Worm (Caenorhabditis elegans) whole organism, L4 larva: ENCODE results near the gene spp-8.

ENCODE experiments used
- F10B5.3 ChIP-seq: sonication (generic microtip); optimal IDR thresholded peaks from 2 replicates; lab custom pipeline; 2016; ENCODE audit warnings: mild to moderate bottlenecking, missing genetic modification characterization, missing compliant biosample characterization
- F26F4.8 ChIP-seq: fragments of 200-800 bp; sonication (Bioruptor generic); conservative IDR thresholded peaks from 2 replicates; pipeline ENCODE4 v1.3.6; 2022; ENCODE audit warnings: missing genetic modification characterization, missing compliant biosample characterization
- T20F7.1 ChIP-seq: fragments of 200-800 bp; sonication (Bioruptor generic); optimal IDR thresholded peaks from 2 replicates; lab custom pipeline; 2018; ENCODE audit warnings: mild to moderate bottlenecking, missing genetic modification characterization, missing compliant biosample characterization
- Y105C5A.15 ChIP-seq: fragments of 200-800 bp; sonication (Bioruptor generic); IDR thresholded peaks from 2 replicates; pipeline ENCODE4 v1.3.6; 2022; ENCODE audit warnings: missing genetic modification characterization, missing compliant biosample characterization
- Y48G9A.11 ChIP-seq: fragments of 200-800 bp; sonication (Bioruptor generic); IDR thresholded peaks from 2 replicates; pipeline ENCODE4 v1.3.6; 2022; ENCODE audit warnings: missing genetic modification reagents, missing genetic modification characterization, missing compliant biosample characterization
- aha-1 ChIP-seq: fragments of 150-350 bp; peaks from one replicate; lab custom pipeline; 2014; ENCODE audit warnings: missing biosample characterization, missing genetic modification characterization
- arid-1 ChIP-seq: fragments of 200-800 bp; sonication (Bioruptor generic); conservative IDR thresholded peaks from 2 replicates; pipeline ENCODE4 v1.3.6; 2022; ENCODE audit warnings: missing genetic modification reagents, missing genetic modification characterization, missing compliant biosample characterization
- ceh-20 ChIP-seq: fragments of 200-800 bp; sonication (Bioruptor generic); IDR thresholded peaks from 2 replicates; pipeline ENCODE4 v1.3.6; 2022; ENCODE audit warnings: missing genetic modification reagents, missing genetic modification characterization, missing compliant biosample characterization
- cey-2 ChIP-seq: sonication (generic microtip); optimal IDR thresholded peaks from 3 replicates; lab custom pipeline; 2017; ENCODE audit warnings: missing genetic modification characterization, mild to moderate bottlenecking, missing compliant biosample characterization, antibody characterized with exemption, borderline replicate concordance; ENCODE audit not compliant: insufficient read depth
- ctbp-1 ChIP-seq: fragments of 200-800 bp; sonication (Bioruptor generic); IDR thresholded peaks from 2 replicates; pipeline ENCODE4 v1.3.6; 2022; ENCODE audit warnings: missing genetic modification reagents, missing genetic modification characterization, missing compliant biosample characterization
- daf-8 ChIP-seq: fragments of 200-800 bp; sonication (Bioruptor generic); IDR thresholded peaks from 2 replicates; pipeline ENCODE4 v1.3.6; 2022; ENCODE audit warnings: missing genetic modification characterization, missing compliant biosample characterization
- dmd-6 ChIP-seq: fragments of 200-800 bp; sonication (Bioruptor generic); IDR thresholded peaks from 2 replicates; pipeline ENCODE4 v1.3.6; 2022; ENCODE audit warnings: missing genetic modification reagents, missing genetic modification characterization, missing compliant biosample characterization
- dmd-8 ChIP-seq: fragments of 200-800 bp; sonication (Bioruptor generic); IDR thresholded peaks from 2 replicates; pipeline ENCODE4 v1.3.6; 2022; ENCODE audit warnings: missing genetic modification characterization, missing compliant biosample characterization
- duxl-1 ChIP-seq: sonication (generic microtip); optimal IDR thresholded peaks from 2 replicates; lab custom pipeline; 2016; ENCODE audit warnings: mild to moderate bottlenecking, missing genetic modification characterization, moderate library complexity, missing compliant biosample characterization; ENCODE audit not compliant: poor library complexity
- dve-1 ChIP-seq: sonication (generic microtip); optimal IDR thresholded peaks from 2 replicates; lab custom pipeline; 2017; ENCODE audit warnings: antibody characterized with exemption, mild to moderate bottlenecking, missing genetic modification characterization, missing compliant biosample characterization; ENCODE audit not compliant: insufficient read depth
- egl-27 ChIP-seq: sonication (generic microtip); optimal IDR thresholded peaks from 3 replicates; lab custom pipeline; 2017; ENCODE audit warnings: missing biosample characterization, missing genetic modification reagents, missing genetic modification characterization
- gei-8 ChIP-seq: fragments of 200-800 bp; sonication (Bioruptor generic); optimal IDR thresholded peaks from 2 replicates; lab custom pipeline; 2018; ENCODE audit warnings: mild to moderate bottlenecking, missing genetic modification characterization, missing compliant biosample characterization
- hif-1 ChIP-seq, 2 experiments: sonication (generic microtip); optimal IDR thresholded peaks; 2 replicates each; lab custom pipeline; 2016 to 2017; ENCODE audit warnings: missing compliant biosample characterization in 2 of 2, missing genetic modification characterization in 2 of 2, missing genetic modification reagents in 2 of 2, missing genotype in 2 of 2, mild to moderate bottlenecking in 1 of 2
- hlh-11 ChIP-seq: fragments of 200-800 bp; sonication (Bioruptor generic); optimal IDR thresholded peaks from 2 replicates; lab custom pipeline; 2018; ENCODE audit warnings: mild to moderate bottlenecking, missing genetic modification characterization, missing compliant biosample characterization
- hmg-1.1 ChIP-seq: fragments of 200-800 bp; sonication (Bioruptor generic); IDR thresholded peaks from 2 replicates; pipeline ENCODE4 v1.3.6; 2022; ENCODE audit warnings: missing genetic modification reagents, missing genetic modification characterization, missing compliant biosample characterization
- lim-7 ChIP-seq: fragments of 200-800 bp; sonication (Bioruptor generic); IDR thresholded peaks from 2 replicates; pipeline ENCODE4 v1.3.6; 2022; ENCODE audit warnings: missing genetic modification characterization, missing compliant biosample characterization
- lin-1 ChIP-seq: fragments of 200-800 bp; sonication (Bioruptor generic); IDR thresholded peaks from 2 replicates; pipeline ENCODE4 v1.3.6; 2022; ENCODE audit warnings: missing genetic modification reagents, missing genetic modification characterization, missing compliant biosample characterization
- lin-13 ChIP-seq: fragments of 150-350 bp; optimal IDR thresholded peaks from 2 replicates; lab custom pipeline; 2014; ENCODE audit warnings: missing biosample characterization, missing genetic modification reagents, missing genetic modification characterization
- lir-3 ChIP-seq: sonication (generic microtip); optimal IDR thresholded peaks from 2 replicates; lab custom pipeline; 2016; ENCODE audit warnings: mild to moderate bottlenecking, missing genetic modification characterization, missing compliant biosample characterization
- lsy-2 ChIP-seq, 2 experiments: fragments of 150-350 bp in 1 of 2; sonication (generic microtip) in 1 of 2; optimal IDR thresholded peaks; 2 replicates each; lab custom pipeline; 2014 to 2017; ENCODE audit warnings: missing biosample characterization in 2 of 2, missing genetic modification characterization in 2 of 2
- mdl-1 ChIP-seq, 2 experiments: fragments of 150-350 bp in 1 of 2; sonication (generic microtip) in 1 of 2; optimal IDR thresholded peaks; 2 replicates each; lab custom pipeline; 2014 to 2017; ENCODE audit warnings: missing biosample characterization in 2 of 2, missing genetic modification characterization in 2 of 2
- mep-1 ChIP-seq: fragments of 150-350 bp; sonication (generic microtip); optimal IDR thresholded peaks from 3 replicates; lab custom pipeline; 2014; ENCODE audit warnings: missing biosample characterization, missing genetic modification characterization
- mes-2 ChIP-seq: sonication (generic microtip); optimal IDR thresholded peaks from 2 replicates; lab custom pipeline; 2016; ENCODE audit warnings: missing genotype, mild to moderate bottlenecking, missing genetic modification characterization, missing compliant biosample characterization; ENCODE audit not compliant: poor library complexity, severe bottlenecking
- mxl-3 ChIP-seq: fragments of 200-800 bp; sonication (Bioruptor generic); optimal IDR thresholded peaks from 2 replicates; lab custom pipeline; 2018; ENCODE audit warnings: mild to moderate bottlenecking, missing genetic modification characterization, missing compliant biosample characterization
- nhr-102 ChIP-seq: sonication (generic microtip); optimal IDR thresholded peaks from 2 replicates; lab custom pipeline; 2016; ENCODE audit warnings: mild to moderate bottlenecking, missing genetic modification characterization, moderate library complexity, missing compliant biosample characterization
- nhr-111 ChIP-seq: fragments of 200-800 bp; sonication (Bioruptor generic); optimal IDR thresholded peaks from 2 replicates; lab custom pipeline; 2018; ENCODE audit warnings: mild to moderate bottlenecking, missing genetic modification characterization, missing compliant biosample characterization
- nhr-25 ChIP-seq: sonication (generic microtip); optimal IDR thresholded peaks from 2 replicates; lab custom pipeline; 2017; ENCODE audit warnings: missing genetic modification characterization, mild to moderate bottlenecking, missing compliant biosample characterization, antibody characterized with exemption, moderate library complexity, borderline replicate concordance; ENCODE audit not compliant: insufficient read depth
- nhr-41 ChIP-seq: fragments of 200-800 bp; sonication (Bioruptor generic); IDR thresholded peaks from 2 replicates; pipeline ENCODE4 v1.3.6; 2022; ENCODE audit warnings: missing genetic modification reagents, missing genetic modification characterization, missing compliant biosample characterization
- nhr-42 ChIP-seq: fragments of 200-800 bp; sonication (Bioruptor generic); IDR thresholded peaks from 2 replicates; pipeline ENCODE4 v1.3.6; 2022; ENCODE audit warnings: missing genetic modification characterization, missing compliant biosample characterization
- nhr-48 ChIP-seq: sonication (generic microtip); optimal IDR thresholded peaks from 2 replicates; lab custom pipeline; 2016; ENCODE audit warnings: mild to moderate bottlenecking, missing genetic modification characterization, missing compliant biosample characterization
- nhr-6 ChIP-seq: fragments of 150-350 bp; optimal IDR thresholded peaks from 2 replicates; lab custom pipeline; 2014; ENCODE audit warnings: missing biosample characterization, missing genetic modification characterization
- nhr-77 ChIP-seq: fragments of 150-350 bp; optimal IDR thresholded peaks from 2 replicates; lab custom pipeline; 2014; ENCODE audit warnings: missing biosample characterization, missing genetic modification characterization
- pqm-1 ChIP-seq: sonication (generic microtip); optimal IDR thresholded peaks from 2 replicates; lab custom pipeline; 2017; ENCODE audit warnings: missing biosample characterization, missing genetic modification characterization
- saeg-2 ChIP-seq: fragments of 200-800 bp; sonication (Bioruptor generic); IDR thresholded peaks from 2 replicates; pipeline ENCODE4 v1.3.6; 2022; ENCODE audit warnings: missing genetic modification reagents, missing genetic modification characterization, missing compliant biosample characterization
- set-16 ChIP-seq: fragments of 200-800 bp; sonication (Bioruptor generic); IDR thresholded peaks from 2 replicates; pipeline ENCODE4 v1.3.6; 2022; ENCODE audit warnings: missing genetic modification reagents, missing genetic modification characterization, missing compliant biosample characterization
- snpc-4 ChIP-seq: fragments of 150-350 bp; optimal IDR thresholded peaks from 2 replicates; lab custom pipeline; 2014; ENCODE audit warnings: missing biosample characterization, missing genetic modification characterization
- tra-1 ChIP-seq: fragments of 200-800 bp; sonication (Bioruptor generic); IDR thresholded peaks from 2 replicates; pipeline ENCODE4 v1.3.6; 2022; ENCODE audit warnings: missing genetic modification reagents, missing genetic modification characterization, missing compliant biosample characterization
- unc-39 ChIP-seq: sonication (generic microtip); optimal IDR thresholded peaks from 2 replicates; lab custom pipeline; 2017; ENCODE audit warnings: missing biosample characterization, missing genetic modification characterization
- unc-62 ChIP-seq, 3 experiments: fragments of 150-350 bp in 1 of 3; sonication (generic microtip); optimal IDR thresholded peaks in 2 of 3; peaks in 1 of 3; 1 replicate in 1 of 3; 2 replicates in 2 of 3; lab custom pipeline; 2014 to 2017; ENCODE audit warnings: missing biosample characterization in 3 of 3, missing genetic modification characterization in 3 of 3, missing genetic modification reagents in 3 of 3, missing genotype in 1 of 3
- zfp-3 ChIP-seq: fragments of 200-800 bp; sonication (Bioruptor generic); conservative IDR thresholded peaks from 2 replicates; pipeline ENCODE4 v1.3.6; 2022; ENCODE audit warnings: missing genetic modification reagents, missing genetic modification characterization, missing compliant biosample characterization
- ztf-7 ChIP-seq: fragments of 150-350 bp; optimal IDR thresholded peaks from 2 replicates; lab custom pipeline; 2014; ENCODE audit warnings: missing biosample characterization, missing genetic modification characterization

spp-8 gene

ce11 chrIV:8527598-8528012 is 46.1 kb downstream of the spp-8 start (continued):
- TF ChIP-seq snpc-4 (no peak), saeg-2 (GFP tag; lab: Robert Waterston, UW) (peak; percentile 96), nhr-41 (GFP tag; lab: Robert Waterston, UW) (0 out of 2 replicates have a peak, but pooled peaks have one; percentile 73), hlh-11 (peak; percentile 100), zfp-3 (GFP tag; lab: Robert Waterston, UW) (peak; percentile 52; the same call in 1 of the 2 replicates), dmd-6 (GFP tag; lab: Robert Waterston, UW) (peak; percentile 99), ceh-20 (GFP tag; lab: Robert Waterston, UW) (peak; percentile 87), egl-27 (tag; lab: Kevin White, UChicago) (no peak), nhr-111 (GFP tag; lab: Kevin White, UChicago) (no peak), nhr-48 (tag; lab: Kevin White, UChicago) (peak; percentile 99), ctbp-1 (GFP tag; lab: Robert Waterston, UW) (0 out of 2 replicates have a peak, but pooled peaks have one; percentile 42), tra-1 (GFP tag; lab: Robert Waterston, UW) (peak; percentile 96), daf-8 (GFP tag; lab: Robert Waterston, UW) (no peak), aha-1 (tag; lab: Kevin White, UChicago) (peak; percentile 99), Y105C5A.15 (GFP tag; lab: Robert Waterston, UW) (no peak), nhr-42 (GFP tag; lab: Robert Waterston, UW) (peak; percentile 61; the same call in 1 of the 2 replicates), nhr-25 (tag; lab: Kevin White, UChicago) (no peak), ztf-7 (tag; lab: Kevin White, UChicago) (peak; percentile 70), nhr-6 (peak; percentile 75), nhr-77 (tag; lab: Kevin White, UChicago) (peak; percentile 94), T20F7.1 (GFP tag; lab: Kevin White, UChicago) (peak; percentile 84), mxl-3 (peak; percentile 92), nhr-102 (peak; percentile 97), dve-1 (peak; percentile 99), gei-8 (GFP tag; lab: Kevin White, UChicago) (peak; percentile 99), hmg-1.1 (peak; percentile 55), lin-13 (peak; percentile 83), mes-2 (tag; lab: Kevin White, UChicago) (peak; percentile 48), lin-1 (peak; percentile 91; the same call in 1 of the 2 replicates), F26F4.8 (GFP tag; lab: Robert Waterston, UW) (no peak)

ce11 chrIV:8528345-8528744 is 46.9 kb downstream of the spp-8 start:
- TF ChIP-seq unc-39: no peak
- no peak for TF ChIP-seq unc-62 (GFP tag; optimal IDR thresholded peaks at IDR 0.05 in 1 of 2; lab: Kevin White, UChicago)
- TF ChIP-seq unc-62 (tag; optimal IDR thresholded peaks at IDR 0.05; lab: Kevin White, UChicago): no peak
- no peak for TF ChIP-seq egl-27 (tag; lab: Kevin White, UChicago)
- TF ChIP-seq F26F4.8 (GFP tag; lab: Robert Waterston, UW): no peak
- no peak for TF ChIP-seq nhr-41 (GFP tag; lab: Robert Waterston, UW)
- TF ChIP-seq mdl-1 (tag; optimal IDR thresholded peaks at IDR 0.05; lab: Kevin White, UChicago): peak; percentile 5 to 85
- 0 out of 2 replicates have a peak, but pooled peaks have one; percentile 25 for TF ChIP-seq ceh-20 (GFP tag; lab: Robert Waterston, UW)
- no peak for TF ChIP-seq F10B5.3
- TF ChIP-seq duxl-1 (tag; lab: Kevin White, UChicago): peak; percentile 1
- no peak for TF ChIP-seq lin-13
- no peak for TF ChIP-seq lir-3 (tag; lab: Kevin White, UChicago)
- TF ChIP-seq hif-1 (tag; optimal IDR thresholded peaks at IDR 0.05; lab: Kevin White, UChicago): peak in 1 of 2 experiments; percentile 34
- TF ChIP-seq mxl-3: peak; percentile 80
- no peak for TF ChIP-seq Y48G9A.11
- no peak for TF ChIP-seq lim-7
- TF ChIP-seq mes-2 (tag; lab: Kevin White, UChicago): peak; percentile 25
- TF ChIP-seq cey-2: peak; percentile 81
- TF ChIP-seq pqm-1 (tag; lab: Kevin White, UChicago): peak; percentile 80
- peak; percentile 67; the same call in 1 of the 2 replicates for TF ChIP-seq tra-1 (GFP tag; lab: Robert Waterston, UW)
- peak in 1 of 2 experiments; percentile 49 for TF ChIP-seq lsy-2 (tag; optimal IDR thresholded peaks at IDR 0.05; lab: Kevin White, UChicago)
- peak; percentile 37 for TF ChIP-seq mep-1 (tag; lab: Kevin White, UChicago)
- TF ChIP-seq set-16: no peak
- TF ChIP-seq lin-1: no peak
- TF ChIP-seq dmd-8 (GFP tag; lab: Robert Waterston, UW): no peak
- no peak for TF ChIP-seq arid-1
